Fruit fly (Drosophila melanogaster): ENCODE results near the gene chas.

The chas gene

DNA sequence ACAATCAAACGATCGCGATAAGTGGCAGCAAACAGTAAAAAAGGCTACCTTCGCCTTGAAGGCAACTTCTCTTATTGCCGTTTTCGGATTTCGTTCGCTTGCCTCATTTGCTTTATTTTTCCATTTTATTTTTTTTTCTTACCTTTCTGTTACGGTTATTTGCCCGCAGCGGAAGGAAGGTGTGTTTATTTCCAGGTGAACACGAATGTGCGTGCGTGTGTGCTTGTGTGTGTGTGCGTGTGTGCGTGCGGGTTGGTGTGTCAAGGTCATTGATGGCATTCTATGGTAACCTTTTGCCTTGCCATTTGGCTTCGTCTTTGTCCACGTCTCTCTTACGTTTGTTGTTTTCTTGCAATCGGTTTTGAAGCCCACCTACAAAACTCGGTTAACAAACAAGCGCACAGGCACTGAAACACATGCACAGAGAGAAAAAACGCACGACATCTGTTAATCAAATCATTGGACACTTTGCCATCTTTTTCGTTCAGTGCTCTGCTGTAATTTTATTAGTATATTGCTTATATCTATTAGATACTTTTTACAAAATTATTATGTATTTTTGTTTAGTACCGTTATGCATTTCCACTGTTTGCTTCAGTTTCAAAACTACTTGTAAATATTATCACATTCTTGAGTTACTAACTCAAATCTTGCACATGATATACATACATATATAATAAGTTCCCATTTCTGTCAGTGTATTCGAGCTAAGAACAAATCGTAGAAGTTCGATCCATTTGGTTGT is 14.6 kb upstream of the chas start (continued):
- no peak for TF ChIP-seq CG2875 (GFP tag; optimal IDR thresholded peaks at IDR 0.05)
- TF ChIP-seq gcm (GFP tag; optimal IDR thresholded peaks at IDR 0.05): peak; percentile 13
- TF ChIP-seq tgo (GFP tag; IDR thresholded peaks at IDR 0.05): peak; percentile 36; the same call in 2 of the 3 replicates
- TF ChIP-seq crol (GFP tag; IDR thresholded peaks at IDR 0.05): no peak
- no peak for TF ChIP-seq TFAM (GFP tag; optimal IDR thresholded peaks at IDR 0.05)
- no peak for TF ChIP-seq CG6254 (GFP tag; optimal IDR thresholded peaks at IDR 0.05)
- TF ChIP-seq Kr (GFP tag; optimal IDR thresholded peaks at IDR 0.05): no peak
- no peak for TF ChIP-seq CG10565 (GFP tag; optimal IDR thresholded peaks at IDR 0.05)
- TF ChIP-seq gsb (GFP tag; IDR thresholded peaks at IDR 0.05): peak; percentile 26; the same call in 1 of the 2 replicates
- TF ChIP-seq vfl (GFP tag; optimal IDR thresholded peaks at IDR 0.05): no peak
- TF ChIP-seq corto (GFP tag; optimal IDR thresholded peaks at IDR 0.05): no peak
- TF ChIP-seq NC2α (GFP tag; optimal IDR thresholded peaks at IDR 0.05): no peak
- peak; percentile 62 for TF ChIP-seq CG9437 (GFP tag; optimal IDR thresholded peaks at IDR 0.05)
- TF ChIP-seq CG8478 (optimal IDR thresholded peaks at IDR 0.05): no peak
- peak; percentile 76 for TF ChIP-seq Meics (GFP tag; optimal IDR thresholded peaks at IDR 0.05)
- TF ChIP-seq Mrtf (GFP tag; IDR thresholded peaks at IDR 0.05): peak; percentile 35; the same call in 1 of the 3 replicates
- no peak for TF ChIP-seq nom (GFP tag; optimal IDR thresholded peaks at IDR 0.05)
- TF ChIP-seq Hr39 (optimal IDR thresholded peaks at IDR 0.05): peak; percentile 88
- no peak for TF ChIP-seq usp (GFP tag; optimal IDR thresholded peaks at IDR 0.05)
- TF ChIP-seq cato (GFP tag; optimal IDR thresholded peaks at IDR 0.05; ENCODE audit: borderline replicate concordance): no peak
- no peak for TF ChIP-seq slp2 (GFP tag; optimal IDR thresholded peaks at IDR 0.05)
- TF ChIP-seq tna (GFP tag; IDR thresholded peaks at IDR 0.05; ENCODE audit: partially characterized antibody): no peak
- TF ChIP-seq H15 (GFP tag; IDR thresholded peaks at IDR 0.05): peak; percentile 54; the same call in 1 of the 3 replicates
- TF ChIP-seq pan (optimal IDR thresholded peaks at IDR 0.05): no peak
- peak in 1 of 2 experiments; percentile 70 for TF ChIP-seq pan (GFP tag; optimal IDR thresholded peaks at IDR 0.05 in 1 of 2, IDR thresholded peaks at IDR 0.05 in 1 of 2)
- no peak for TF ChIP-seq CG10431 (GFP tag; optimal IDR thresholded peaks at IDR 0.05)
- TF ChIP-seq CG31365 (tag; optimal IDR thresholded peaks at IDR 0.05): no peak
- no peak for TF ChIP-seq grau (tag; optimal IDR thresholded peaks at IDR 0.05)
- TF ChIP-seq Ssrp (tag; optimal IDR thresholded peaks at IDR 0.05): peak; percentile 47
- peak; percentile 17 for TF ChIP-seq D19B (GFP tag; optimal IDR thresholded peaks at IDR 0.05)
- no peak for TF ChIP-seq CG13123 (GFP tag; optimal IDR thresholded peaks at IDR 0.05)
- peak; percentile 20 for TF ChIP-seq scrt (GFP tag; optimal IDR thresholded peaks at IDR 0.05)
- peak; percentile 17 for TF ChIP-seq ATbp (GFP tag; optimal IDR thresholded peaks at IDR 0.05)
- TF ChIP-seq ind (GFP tag; optimal IDR thresholded peaks at IDR 0.05): no peak
- no peak for TF ChIP-seq HmgD (GFP tag; optimal IDR thresholded peaks at IDR 0.05)
- peak; percentile 22 for TF ChIP-seq CG8359 (GFP tag; optimal IDR thresholded peaks at IDR 0.05; ENCODE audit: borderline replicate concordance)
- TF ChIP-seq CG2129 (GFP tag; IDR thresholded peaks at IDR 0.05; ENCODE audit: partially characterized antibody): no peak
- TF ChIP-seq CG7745 (tag; optimal IDR thresholded peaks at IDR 0.05): no peak
- TF ChIP-seq tin (GFP tag; optimal IDR thresholded peaks at IDR 0.05): no peak
- peak; percentile 31 for TF ChIP-seq CG2202 (tag; optimal IDR thresholded peaks at IDR 0.05)
- TF ChIP-seq CG31441 (GFP tag; IDR thresholded peaks at IDR 0.05): peak; percentile 87
- peak; percentile 77 for TF ChIP-seq CG14014 (GFP tag; IDR thresholded peaks at IDR 0.05)
- TF ChIP-seq maf-S (GFP tag; optimal IDR thresholded peaks at IDR 0.05): no peak
- TF ChIP-seq Tbp (GFP tag; optimal IDR thresholded peaks at IDR 0.05): no peak
- TF ChIP-seq CG15011 (GFP tag; optimal IDR thresholded peaks at IDR 0.05): no peak
- TF ChIP-seq Ada2b (GFP tag; IDR thresholded peaks at IDR 0.05): peak; percentile 66
- TF ChIP-seq stc (GFP tag; IDR thresholded peaks at IDR 0.05): no peak
- TF ChIP-seq psq (GFP tag; optimal IDR thresholded peaks at IDR 0.05): no peak
- no peak for TF ChIP-seq CG3995 (GFP tag; optimal IDR thresholded peaks at IDR 0.05)
- peak; percentile 71 for TF ChIP-seq Rfx (GFP tag; IDR thresholded peaks at IDR 0.05)
- peak; percentile 45 for TF ChIP-seq Vsx1 (GFP tag; optimal IDR thresholded peaks at IDR 0.05)

Measured in whole organism, embryonic.